Worm (Caenorhabditis elegans): ENCODE measurements around the gene srh-27.

The srh-27 gene

ce11 chrII:12494556-12495131 is 46.3 kb downstream of the srh-27 start, which contains the start of gene col-85 (continued):
- peak; percentile 97 for TF ChIP-seq rpc-1 (optimal IDR thresholded peaks at IDR 0.05)
- peak; percentile 93 for TF ChIP-seq rpc-1 (tag; optimal IDR thresholded peaks at IDR 0.05)
- TF ChIP-seq sea-2 (GFP tag; IDR thresholded peaks at IDR 0.05): no peak
- TF ChIP-seq zfh-2 (GFP tag; conservative IDR thresholded peaks at IDR 0.05): peak; percentile 17
- TF ChIP-seq bed-1 (GFP tag; IDR thresholded peaks at IDR 0.05): 0 out of 2 replicates have a peak, but pooled peaks have one; percentile 77
- TF ChIP-seq F23B12.7 (tag; optimal IDR thresholded peaks at IDR 0.05; ENCODE audit: insufficient read depth): peak; percentile 88
- TF ChIP-seq ceh-100 (GFP tag; IDR thresholded peaks at IDR 0.05): peak; percentile 78
- no peak for TF ChIP-seq Y79H2A.3 (GFP tag; conservative IDR thresholded peaks at IDR 0.05)
- TF ChIP-seq lin-26 (GFP tag; IDR thresholded peaks at IDR 0.05): peak; percentile 98
- peak; percentile 99 for TF ChIP-seq B0261.1 (tag; optimal IDR thresholded peaks at IDR 0.05)
- TF ChIP-seq ceh-79 (tag; optimal IDR thresholded peaks at IDR 0.05): peak; percentile 23
- TF ChIP-seq F52B5.7 (tag; optimal IDR thresholded peaks at IDR 0.05): peak; percentile 63
- peak; percentile 49 for TF ChIP-seq T26A5.8 (tag; optimal IDR thresholded peaks at IDR 0.05)
- TF ChIP-seq nhr-179 (tag; optimal IDR thresholded peaks at IDR 0.05): peak; percentile 42
- 0 out of 2 replicates have a peak, but pooled peaks have one; percentile 35 for TF ChIP-seq let-526 (GFP tag; IDR thresholded peaks at IDR 0.05)

- no peak for TF ChIP-seq C06A6.2 (GFP tag; conservative IDR thresholded peaks at IDR 0.05)
- no peak for TF ChIP-seq snpc-1.3 (tag; optimal IDR thresholded peaks at IDR 0.05; ENCODE audit: insufficient read depth)
- no peak for TF ChIP-seq egrh-3 (GFP tag; IDR thresholded peaks at IDR 0.05)
- TF ChIP-seq die-1 (tag; optimal IDR thresholded peaks at IDR 0.05): no peak
- TF ChIP-seq B0035.1 (tag; optimal IDR thresholded peaks at IDR 0.05): no peak
- no peak for TF ChIP-seq rpc-1 (optimal IDR thresholded peaks at IDR 0.05)
- no peak for TF ChIP-seq rpc-1 (tag; optimal IDR thresholded peaks at IDR 0.05)
- TF ChIP-seq rec-8 (tag; optimal IDR thresholded peaks at IDR 0.05): no peak
- no peak for TF ChIP-seq ztf-25 (GFP tag; IDR thresholded peaks at IDR 0.05)
- no peak for TF ChIP-seq lin-35 (GFP tag; optimal IDR thresholded peaks at IDR 0.05)
- TF ChIP-seq B0336.3 (GFP tag; IDR thresholded peaks at IDR 0.05): no peak
- TF ChIP-seq B0019.2 (GFP tag; conservative IDR thresholded peaks at IDR 0.05): no peak
- TF ChIP-seq xnd-1 (tag; optimal IDR thresholded peaks at IDR 0.05): no peak
- no peak for TF ChIP-seq Y67H2A.10 (GFP tag; conservative IDR thresholded peaks at IDR 0.05)
These were observed 48.6 kb downstream of the srh-27 start, which contains the start of gene T21B4.3 for ce11 chrII:12496981-12497380. TSS of gene T21B4.3 (minus strand) at chrII:12497081.

All from whole organism, young adult.